Fruit fly (Drosophila melanogaster) whole organism, prepupa: Measurements from ENCODE around the gene CG14174.

Experiments
- CG6854 ChIP-seq: fragments of 200-800 bp; sonication (Bioruptor generic); optimal IDR thresholded peaks from 2 replicates; lab custom pipeline; 2017; ENCODE audit warnings: missing biosample characterization, mild to moderate bottlenecking, missing genetic modification characterization
- acj6 ChIP-seq: fragments of 200-800 bp; sonication (Bioruptor generic); optimal IDR thresholded peaks from 3 replicates; lab custom pipeline; 2016; ENCODE audit warnings: missing biosample characterization, missing genetic modification characterization

- TF ChIP-seq CG6854 (no peak), acj6 (GFP tag; lab: Kevin White, UChicago) (no peak)
Observed at dm6 chr3L:9765710-9766005, 46.5 kb downstream of the CG14174 start.
